Worm (Caenorhabditis elegans) whole organism, L3 larva: ENCODE data around the gene folr-1.

Source experiments
- ZK546.5 ChIP-seq: sonication (generic microtip); optimal IDR thresholded peaks from 2 replicates; lab custom pipeline; 2017; ENCODE audit warnings: missing biosample characterization, missing genetic modification characterization
- aly-2 ChIP-seq: fragments of 150-350 bp; optimal IDR thresholded peaks from 2 replicates; lab custom pipeline; 2014; ENCODE audit warnings: missing biosample characterization, missing genetic modification characterization
- ama-1 ChIP-seq: fragments of 150-350 bp; optimal IDR thresholded peaks from 2 replicates; lab custom pipeline; 2018
- ceh-16 ChIP-seq: sonication (generic microtip); optimal IDR thresholded peaks from 2 replicates; lab custom pipeline; 2017; ENCODE audit warnings: missing biosample characterization, missing genetic modification characterization
- ceh-28 ChIP-seq: fragments of 150-350 bp; optimal IDR thresholded peaks from 2 replicates; lab custom pipeline; 2014; ENCODE audit warnings: missing biosample characterization, missing genetic modification reagents, missing genetic modification characterization
- ceh-82 ChIP-seq: fragments of 150-350 bp; optimal IDR thresholded peaks from 2 replicates; lab custom pipeline; 2014; ENCODE audit warnings: missing biosample characterization, missing genetic modification characterization
- ceh-9 ChIP-seq: sonication (generic microtip); optimal IDR thresholded peaks from 2 replicates; lab custom pipeline; 2018; ENCODE audit warnings: missing biosample characterization, missing genetic modification characterization
- daf-12 ChIP-seq: fragments of 150-350 bp; optimal IDR thresholded peaks from 2 replicates; lab custom pipeline; 2014; ENCODE audit warnings: missing biosample characterization, missing genetic modification reagents, missing genetic modification characterization
- egl-27 ChIP-seq: sonication (generic microtip); optimal IDR thresholded peaks from 4 replicates; lab custom pipeline; 2017; ENCODE audit warnings: missing biosample characterization, missing genetic modification reagents, missing genetic modification characterization
- elt-1 ChIP-seq: fragments of 150-350 bp; optimal IDR thresholded peaks from 2 replicates; lab custom pipeline; 2014; ENCODE audit warnings: missing biosample characterization, missing genetic modification characterization
- elt-2 ChIP-seq: sonication (generic microtip); optimal IDR thresholded peaks from 2 replicates; lab custom pipeline; 2016; ENCODE audit warnings: missing genetic modification reagents, mild to moderate bottlenecking, missing genetic modification characterization, missing compliant biosample characterization
- elt-3 ChIP-seq, 3 experiments: fragments of 150-350 bp in 1 of 3; sonication (generic microtip) in 2 of 3; optimal IDR thresholded peaks; 2 replicates in 2 of 3; 4 replicates in 1 of 3; lab custom pipeline; 2014 to 2017; ENCODE audit warnings: missing biosample characterization in 3 of 3, missing genetic modification characterization in 3 of 3
- eor-1 ChIP-seq, 2 experiments: fragments of 150-350 bp; optimal IDR thresholded peaks; 2 replicates each; lab custom pipeline; 2014 to 2018; ENCODE audit warnings: missing biosample characterization in 2 of 2, missing genetic modification characterization in 2 of 2
- fkh-2 ChIP-seq: fragments of 150-350 bp; optimal IDR thresholded peaks from 2 replicates; lab custom pipeline; 2014; ENCODE audit warnings: missing biosample characterization, missing genetic modification reagents, missing genetic modification characterization
- fos-1 ChIP-seq: fragments of 150-350 bp; optimal IDR thresholded peaks from 2 replicates; lab custom pipeline; 2014; ENCODE audit warnings: missing biosample characterization, missing genetic modification characterization
- hmg-11 ChIP-seq: sonication (generic microtip); optimal IDR thresholded peaks from 2 replicates; lab custom pipeline; 2016; ENCODE audit warnings: missing genetic modification characterization, missing compliant biosample characterization
- jun-1 ChIP-seq: fragments of 150-350 bp; optimal IDR thresholded peaks from 2 replicates; lab custom pipeline; 2014; ENCODE audit warnings: missing biosample characterization, missing genetic modification reagents, missing genetic modification characterization
- lin-15B ChIP-seq: fragments of 150-350 bp; optimal IDR thresholded peaks from 2 replicates; lab custom pipeline; 2014; ENCODE audit warnings: missing biosample characterization, missing genetic modification characterization
- lin-39 ChIP-seq: fragments of 150-350 bp; optimal IDR thresholded peaks from 2 replicates; lab custom pipeline; 2018; ENCODE audit warnings: missing biosample characterization, missing genetic modification reagents, missing genetic modification characterization
- lsy-12 ChIP-seq: sonication (generic microtip); optimal IDR thresholded peaks from 2 replicates; lab custom pipeline; 2016; ENCODE audit warnings: mild to moderate bottlenecking, missing genetic modification characterization, missing compliant biosample characterization
- mdl-1 ChIP-seq: fragments of 150-350 bp; optimal IDR thresholded peaks from 2 replicates; lab custom pipeline; 2014; ENCODE audit warnings: missing biosample characterization, missing genetic modification characterization
- mml-1 ChIP-seq: fragments of 150-350 bp; sonication (generic microtip); optimal IDR thresholded peaks from 3 replicates; lab custom pipeline; 2014; ENCODE audit warnings: missing biosample characterization, missing genetic modification characterization
- nfya-1 ChIP-seq: sonication (generic microtip); optimal IDR thresholded peaks from 2 replicates; lab custom pipeline; 2017; ENCODE audit warnings: missing genetic modification characterization, mild to moderate bottlenecking, missing compliant biosample characterization, antibody characterized with exemption, moderate library complexity; ENCODE audit not compliant: insufficient read depth
- nhr-12 ChIP-seq: fragments of 150-350 bp; optimal IDR thresholded peaks from 2 replicates; lab custom pipeline; 2014; ENCODE audit warnings: missing biosample characterization, missing genetic modification characterization
- nhr-23 ChIP-seq: fragments of 150-350 bp; optimal IDR thresholded peaks from 2 replicates; lab custom pipeline; 2014; ENCODE audit warnings: missing biosample characterization, missing genetic modification reagents, missing genetic modification characterization
- nhr-237 ChIP-seq: fragments of 150-350 bp; optimal IDR thresholded peaks from 2 replicates; lab custom pipeline; 2014; ENCODE audit warnings: missing biosample characterization, missing genetic modification characterization
- nhr-25 ChIP-seq: sonication (generic microtip); optimal IDR thresholded peaks from 2 replicates; lab custom pipeline; 2017; ENCODE audit warnings: missing biosample characterization, missing genetic modification characterization
- nhr-28 ChIP-seq: fragments of 150-350 bp; optimal IDR thresholded peaks from 2 replicates; lab custom pipeline; 2014; ENCODE audit warnings: missing biosample characterization, missing genetic modification characterization
- nhr-76 ChIP-seq: fragments of 150-350 bp; sonication (generic microtip); optimal IDR thresholded peaks from 5 replicates; lab custom pipeline; 2014; ENCODE audit warnings: missing biosample characterization, missing genetic modification characterization
- nhr-77 ChIP-seq: fragments of 150-350 bp; optimal IDR thresholded peaks from 2 replicates; lab custom pipeline; 2014; ENCODE audit warnings: missing biosample characterization, missing genetic modification characterization
- pha-4 ChIP-seq: fragments of 150-350 bp; optimal IDR thresholded peaks from 2 replicates; lab custom pipeline; 2014; ENCODE audit warnings: missing biosample characterization, missing genetic modification reagents, missing genetic modification characterization
- pqm-1 ChIP-seq: fragments of 150-350 bp; optimal IDR thresholded peaks from 2 replicates; lab custom pipeline; 2017; ENCODE audit warnings: missing biosample characterization, missing genetic modification characterization, inconsistent platforms
- sea-2 ChIP-seq: fragments of 150-350 bp; sonication (generic microtip); optimal IDR thresholded peaks from 4 replicates; lab custom pipeline; 2014; ENCODE audit warnings: missing biosample characterization, missing genetic modification reagents, missing genetic modification characterization
- skn-1 ChIP-seq: fragments of 150-350 bp; optimal IDR thresholded peaks from 2 replicates; lab custom pipeline; 2014; ENCODE audit warnings: missing biosample characterization, missing genetic modification characterization
- snpc-4 ChIP-seq: fragments of 150-350 bp; optimal IDR thresholded peaks from 2 replicates; lab custom pipeline; 2014; ENCODE audit warnings: missing biosample characterization, missing genetic modification characterization
- tbx-2 ChIP-seq: sonication (generic microtip); optimal IDR thresholded peaks from 2 replicates; lab custom pipeline; 2016; ENCODE audit warnings: mild to moderate bottlenecking, missing genetic modification characterization, missing compliant biosample characterization
- unc-39 ChIP-seq: sonication (generic microtip); optimal IDR thresholded peaks from 4 replicates; lab custom pipeline; 2017; ENCODE audit warnings: missing biosample characterization, missing genetic modification characterization
- unc-62 ChIP-seq: fragments of 150-350 bp; sonication (generic microtip); optimal IDR thresholded peaks from 4 replicates; lab custom pipeline; 2014; ENCODE audit warnings: missing biosample characterization, missing genetic modification reagents, missing genetic modification characterization
- zag-1 ChIP-seq: fragments of 150-350 bp; optimal IDR thresholded peaks from 2 replicates; lab custom pipeline; 2014; ENCODE audit warnings: missing biosample characterization, missing genetic modification characterization
- ztf-11 ChIP-seq: fragments of 150-350 bp; optimal IDR thresholded peaks from 2 replicates; lab custom pipeline; 2014; ENCODE audit warnings: missing biosample characterization, missing genetic modification characterization
- ztf-4 ChIP-seq: fragments of 150-350 bp; optimal IDR thresholded peaks from 2 replicates; lab custom pipeline; 2014; ENCODE audit warnings: missing biosample characterization, missing genetic modification characterization

Gene folr-1

DNA sequence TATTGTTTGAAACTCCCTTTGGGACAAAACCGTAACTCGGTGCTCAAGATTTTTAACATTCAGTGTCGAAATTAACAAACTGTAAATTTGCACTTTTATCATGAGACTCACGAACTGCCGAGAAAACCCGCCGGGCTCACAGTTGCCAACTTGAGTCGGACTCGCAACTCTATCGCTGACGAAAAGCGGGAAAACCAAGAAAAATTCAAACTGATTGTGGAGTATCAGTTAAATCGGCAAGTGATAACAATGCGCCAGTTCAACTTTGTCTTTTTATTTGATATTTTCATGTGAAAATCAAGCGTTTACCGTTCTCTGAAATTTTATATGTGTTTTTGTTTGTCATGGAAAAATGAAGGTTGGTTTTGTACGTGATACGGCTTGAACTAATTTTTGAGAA is 36.5 kb upstream of the folr-1 start:
- no peak for TF ChIP-seq fkh-2 (tag; lab: Kevin White, UChicago)
- no peak for TF ChIP-seq skn-1 (tag; lab: Kevin White, UChicago)
- no peak for TF ChIP-seq ceh-16 (tag; lab: Kevin White, UChicago)
- no peak for TF ChIP-seq nhr-12 (tag; lab: Kevin White, UChicago)
- TF ChIP-seq elt-2 (tag; lab: Kevin White, UChicago) = peak; percentile 83
- no peak for TF ChIP-seq elt-3 (tag; optimal IDR thresholded peaks at IDR 0.05; lab: Kevin White, UChicago)

DNA sequence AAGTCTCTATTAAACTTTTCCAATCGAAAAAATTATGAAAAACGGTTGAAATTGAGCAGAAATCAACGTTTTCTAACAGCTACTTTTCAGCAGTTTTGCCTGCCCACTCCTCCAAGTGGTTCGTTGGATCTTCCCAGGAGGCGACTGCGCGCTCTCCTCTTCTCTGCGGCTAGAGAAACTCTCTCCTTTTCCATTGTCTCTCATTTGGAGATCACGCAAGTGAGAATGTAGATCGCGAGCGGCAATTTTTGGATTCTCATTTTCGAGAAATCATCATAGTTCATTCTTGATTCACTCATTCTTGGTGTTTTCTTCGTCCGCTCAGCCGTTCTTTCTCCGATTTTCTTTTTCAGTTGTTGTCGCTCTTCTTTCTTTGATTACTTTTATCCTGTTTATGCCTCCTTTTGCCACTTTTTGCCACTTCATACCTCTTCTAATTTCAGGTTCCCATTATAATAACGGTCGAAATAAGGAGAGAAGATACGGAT is 35.2 kb upstream of the folr-1 start, which contains the start of gene mrp-4:
mrp-4 (plus strand) TSS at position 438 of the 488 bp plus-strand sequence.
- no peak for TF ChIP-seq unc-39 (tag; lab: Kevin White, UChicago)
- TF ChIP-seq snpc-4 = no peak
- TF ChIP-seq skn-1 (tag; lab: Kevin White, UChicago) = no peak
- TF ChIP-seq lin-39 = no peak
- TF ChIP-seq ztf-4 = no peak
- no peak for TF ChIP-seq egl-27 (tag; lab: Kevin White, UChicago)
- TF ChIP-seq mdl-1 (tag; lab: Kevin White, UChicago) = no peak
- no peak for TF ChIP-seq daf-12 (tag; lab: Kevin White, UChicago)
- no peak for TF ChIP-seq mml-1
- no peak for TF ChIP-seq aly-2 (tag; lab: Kevin White, UChicago)
- TF ChIP-seq ztf-11 = no peak
- no peak for TF ChIP-seq tbx-2 (tag; lab: Kevin White, UChicago)

DNA sequence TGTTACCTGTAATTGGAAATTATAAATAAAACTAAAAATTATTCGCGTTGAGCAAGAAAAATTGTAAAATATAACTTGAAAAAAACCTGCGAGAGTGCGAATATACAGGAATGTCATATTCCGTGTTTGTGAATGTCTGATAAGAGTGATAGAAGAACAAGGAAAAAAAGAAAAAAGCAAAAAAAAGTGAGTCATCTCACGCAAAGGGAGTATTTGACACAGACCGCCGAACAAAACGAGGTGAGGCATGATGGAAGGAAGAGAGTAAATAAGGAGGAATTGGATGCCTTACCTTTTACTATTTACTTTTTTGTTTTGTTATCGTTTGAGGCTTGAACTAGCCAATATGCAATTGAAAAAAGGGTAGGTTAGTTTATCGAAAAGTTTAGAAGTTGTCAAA is 26.8 kb upstream of the folr-1 start, which contains the start of gene F21G4.1:
F21G4.1 (minus strand) TSS at position 6 of the 400 bp plus-strand sequence.
- TF ChIP-seq pha-4 = peak; percentile 91
- TF ChIP-seq fos-1 = peak; percentile 21
- TF ChIP-seq zag-1 (tag; lab: Kevin White, UChicago) = no peak
- TF ChIP-seq elt-2 (tag; lab: Kevin White, UChicago) = peak; percentile 57
- peak; percentile 25 for TF ChIP-seq pqm-1 (tag; lab: Kevin White, UChicago)

DNA sequence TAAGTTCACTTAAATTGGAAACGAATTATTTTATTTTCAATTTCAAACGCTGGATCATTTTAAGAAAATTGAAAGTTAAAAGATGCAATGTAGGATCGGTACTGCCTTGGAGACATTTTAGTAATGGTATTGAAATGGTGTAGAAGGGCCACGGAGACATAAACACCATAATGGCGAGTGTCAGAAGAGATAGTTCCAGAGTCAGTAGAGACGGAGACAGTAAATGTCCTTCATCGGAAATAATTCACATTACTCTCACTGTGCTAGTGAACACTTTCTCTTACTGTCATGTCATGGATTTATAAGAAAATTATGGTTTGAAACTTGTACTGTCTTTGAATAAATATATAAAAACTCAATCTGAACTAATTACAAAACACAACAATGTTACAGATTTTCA is 26.0 kb upstream of the folr-1 start:
- peak; percentile 4 for TF ChIP-seq nhr-25 (tag; lab: Kevin White, UChicago)
- no peak for TF ChIP-seq nhr-77 (tag; lab: Kevin White, UChicago)
- no peak for TF ChIP-seq ceh-9 (tag; lab: Kevin White, UChicago)
- no peak for TF ChIP-seq lsy-12 (tag; lab: Kevin White, UChicago)
- TF ChIP-seq elt-2 (tag; lab: Kevin White, UChicago) = no peak

DNA sequence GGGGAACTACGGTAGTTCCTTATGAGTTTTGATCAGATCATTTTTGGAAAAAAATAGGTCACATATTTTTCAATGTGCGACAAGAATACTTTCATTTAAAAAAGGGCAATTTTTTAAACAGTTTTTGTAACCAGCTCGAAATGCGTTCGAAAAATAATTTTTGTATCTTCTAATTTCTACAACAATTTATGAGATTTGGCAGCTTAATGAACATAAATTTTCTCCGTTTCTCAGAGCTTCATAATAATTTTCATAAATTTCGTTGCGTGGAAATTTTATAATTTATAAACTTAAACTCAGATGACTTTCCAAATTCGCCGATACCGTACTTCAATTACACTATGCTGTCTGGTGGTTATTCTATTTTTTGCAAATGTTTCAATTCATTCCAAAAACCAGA is 24.3 kb upstream of the folr-1 start, which contains the start of gene F21G4.3:
F21G4.3 (plus strand) TSS at position 301 of the 400 bp plus-strand sequence.
- TF ChIP-seq nhr-76 (no peak), ceh-28 (tag; lab: Kevin White, UChicago) (no peak), nhr-12 (tag; lab: Kevin White, UChicago) (no peak), aly-2 (tag; lab: Kevin White, UChicago) (no peak), jun-1 (tag; lab: Kevin White, UChicago) (no peak), hmg-11 (tag; lab: Kevin White, UChicago) (no peak), ZK546.5 (tag; lab: Kevin White, UChicago) (no peak), pha-4 (no peak), unc-62 (GFP tag; lab: Kevin White, UChicago) (no peak)

DNA sequence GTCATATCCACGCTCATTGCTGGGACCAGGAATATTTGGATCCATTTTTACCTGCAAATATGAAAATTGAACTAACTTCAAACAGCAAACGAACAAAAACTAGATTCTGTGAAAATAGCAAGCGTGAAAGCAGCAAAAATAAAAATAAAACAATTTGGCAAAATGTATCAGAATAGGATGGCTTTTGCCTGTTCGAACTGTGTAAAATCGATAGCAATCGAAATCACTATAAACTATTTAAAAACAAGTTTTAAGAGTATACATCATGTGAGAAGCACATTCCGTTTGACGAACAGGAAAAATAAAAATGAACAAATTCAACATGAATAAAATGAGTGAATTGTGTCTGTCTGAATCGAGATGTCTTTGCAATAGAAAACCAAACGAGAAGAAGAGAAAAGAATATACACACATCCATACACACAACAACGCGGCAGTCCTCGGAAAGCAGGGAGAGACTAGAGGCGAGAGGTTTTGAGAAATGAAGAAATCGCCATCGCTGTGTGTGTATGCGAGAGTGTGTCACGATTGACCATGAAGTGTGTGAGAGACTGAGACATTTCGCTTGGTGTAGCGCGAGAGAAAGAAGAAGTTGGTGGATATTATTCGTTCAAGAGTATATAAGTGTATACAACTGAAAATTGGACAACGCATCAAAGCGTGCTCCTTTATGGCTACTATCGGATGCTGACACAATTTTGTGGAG is 19.5 kb upstream of the folr-1 start, which contains the start of gene phf-34:
phf-34 (minus strand) TSS at position 51 of the 706 bp plus-strand sequence.
- no peak for TF ChIP-seq nhr-76
- TF ChIP-seq nfya-1 (tag; lab: Kevin White, UChicago) = peak; percentile 76
- TF ChIP-seq nhr-25 (tag; lab: Kevin White, UChicago) = peak; percentile 61
- no peak for TF ChIP-seq eor-1 (tag; optimal IDR thresholded peaks at IDR 0.05; lab: Kevin White, UChicago)
- TF ChIP-seq pqm-1 (tag; lab: Kevin White, UChicago) = no peak
- peak; percentile 65 for TF ChIP-seq nhr-23 (tag; lab: Kevin White, UChicago)
- no peak for TF ChIP-seq tbx-2 (tag; lab: Kevin White, UChicago)
- TF ChIP-seq nhr-28 (tag; lab: Kevin White, UChicago) = no peak
- no peak for TF ChIP-seq egl-27 (tag; lab: Kevin White, UChicago)
- TF ChIP-seq ceh-82 (tag; lab: Kevin White, UChicago) = no peak
- no peak for TF ChIP-seq nhr-237 (tag; lab: Kevin White, UChicago)
- no peak for TF ChIP-seq elt-1 (tag; lab: Kevin White, UChicago)
- TF ChIP-seq lsy-12 (tag; lab: Kevin White, UChicago) = no peak
- TF ChIP-seq fos-1 = no peak
- no peak for TF ChIP-seq ceh-28 (tag; lab: Kevin White, UChicago)
- TF ChIP-seq aly-2 (tag; lab: Kevin White, UChicago) = no peak
- no peak for TF ChIP-seq sea-2 (GFP tag; lab: Kevin White, UChicago)
- peak; percentile 28 for TF ChIP-seq lin-15B (tag; lab: Kevin White, UChicago)
- no peak for TF ChIP-seq daf-12 (tag; lab: Kevin White, UChicago)
- TF ChIP-seq nhr-12 (tag; lab: Kevin White, UChicago) = no peak
- no peak for TF ChIP-seq mdl-1 (tag; lab: Kevin White, UChicago)
- TF ChIP-seq unc-39 (tag; lab: Kevin White, UChicago) = no peak
- TF ChIP-seq elt-3 (tag; optimal IDR thresholded peaks at IDR 0.05; lab: Kevin White, UChicago) = no peak
- no peak for TF ChIP-seq ama-1
